Fruit fly (Drosophila melanogaster) whole organism, embryonic: Measurements from ENCODE around the gene CG13096.
A peak's percentile ranks its signal among the peaks of the same experiment; 100 is the strongest.

Source experiments
- BEAF-32 ChIP-seq: fragments of 200-800 bp; sonication (Bioruptor generic); optimal IDR thresholded peaks from 3 replicates; lab custom pipeline; 2017; ENCODE audit warnings: missing biosample characterization, missing genetic modification characterization, mild to moderate bottlenecking, moderate library complexity, missing genetic modification reagents
- C15 ChIP-seq: fragments of 200-800 bp; sonication (Bioruptor generic); IDR thresholded peaks from 3 replicates; pipeline ENCODE4 v1.3.6; 2022; ENCODE audit warnings: missing biosample characterization, missing genetic modification characterization
- CG1024 ChIP-seq: fragments of 200-800 bp; sonication (Bioruptor generic); IDR thresholded peaks from 2 replicates; pipeline ENCODE4 v1.3.6; 2022; ENCODE audit warnings: missing biosample characterization, missing genetic modification characterization
- CG10321 ChIP-seq: fragments of 200-800 bp; sonication (Bioruptor generic); IDR thresholded peaks from 2 replicates; pipeline ENCODE4 v1.3.6; 2022; ENCODE audit warnings: missing biosample characterization, missing genetic modification characterization
- CG10654 ChIP-seq: fragments of 200-800 bp; sonication (Bioruptor generic); optimal IDR thresholded peaks from 2 replicates; lab custom pipeline; 2016; ENCODE audit warnings: missing biosample characterization, missing genetic modification characterization
- CG11093 ChIP-seq: fragments of 200-800 bp; sonication (Bioruptor generic); IDR thresholded peaks from 3 replicates; pipeline ENCODE4 v1.3.6; 2022; ENCODE audit warnings: missing biosample characterization, missing genetic modification characterization
- CG11560 ChIP-seq: fragments of 200-800 bp; sonication (Bioruptor generic); IDR thresholded peaks from 3 replicates; pipeline ENCODE4 v1.3.6; 2022; ENCODE audit warnings: missing biosample characterization, missing genetic modification characterization
- CG12391 ChIP-seq: fragments of 200-800 bp; sonication (Bioruptor generic); optimal IDR thresholded peaks from 3 replicates; lab custom pipeline; 2018; ENCODE audit warnings: missing biosample characterization, mild to moderate bottlenecking, missing genetic modification characterization, moderate library complexity
- CG13424 ChIP-seq: fragments of 200-800 bp; sonication (Bioruptor generic); optimal IDR thresholded peaks from 2 replicates; lab custom pipeline; 2019; ENCODE audit warnings: missing biosample characterization, mild to moderate bottlenecking, missing genetic modification characterization, moderate library complexity
- CG13775 ChIP-seq: fragments of 200-800 bp; sonication (Bioruptor generic); optimal IDR thresholded peaks from 3 replicates; lab custom pipeline; 2017; ENCODE audit warnings: missing biosample characterization, mild to moderate bottlenecking, missing genetic modification characterization
- CG14441 ChIP-seq: fragments of 200-800 bp; sonication (Bioruptor generic); IDR thresholded peaks from 2 replicates; pipeline ENCODE4 v1.3.6; 2022; ENCODE audit warnings: missing biosample characterization, missing genetic modification characterization
- CG17328 ChIP-seq: fragments of 200-800 bp; sonication (Bioruptor generic); IDR thresholded peaks from 2 replicates; pipeline ENCODE4 v1.3.6; 2022; ENCODE audit warnings: missing biosample characterization, missing genetic modification characterization
- CG17568 ChIP-seq: fragments of 200-800 bp; sonication (Bioruptor generic); optimal IDR thresholded peaks from 2 replicates; lab custom pipeline; 2018; ENCODE audit warnings: missing biosample characterization, mild to moderate bottlenecking, missing genetic modification characterization, moderate library complexity
- CG31365 ChIP-seq: fragments of 200-800 bp; sonication (Bioruptor generic); optimal IDR thresholded peaks from 2 replicates; lab custom pipeline; 2018; ENCODE audit warnings: missing biosample characterization, mild to moderate bottlenecking, missing genetic modification characterization
- CG32772 ChIP-seq: fragments of 200-800 bp; sonication (Bioruptor generic); IDR thresholded peaks from 2 replicates; pipeline ENCODE4 v1.3.6; 2022; ENCODE audit warnings: missing biosample characterization, missing genetic modification characterization
- CG3281 ChIP-seq: fragments of 200-800 bp; sonication (Bioruptor generic); optimal IDR thresholded peaks from 3 replicates; lab custom pipeline; 2017; ENCODE audit warnings: missing biosample characterization, mild to moderate bottlenecking, missing genetic modification characterization
- CG4424 ChIP-seq: fragments of 200-800 bp; sonication (Bioruptor generic); optimal IDR thresholded peaks from 3 replicates; lab custom pipeline; 2016; ENCODE audit warnings: missing biosample characterization, missing genetic modification characterization
- CG4730 ChIP-seq: fragments of 200-800 bp; sonication (Bioruptor generic); IDR thresholded peaks from 2 replicates; pipeline ENCODE4 v1.3.6; 2022; ENCODE audit warnings: missing biosample characterization, missing genetic modification characterization
- CG5180 ChIP-seq: fragments of 200-800 bp; sonication (Bioruptor generic); optimal IDR thresholded peaks from 3 replicates; lab custom pipeline; 2017; ENCODE audit warnings: missing biosample characterization, missing genetic modification characterization, mild to moderate bottlenecking, moderate library complexity, missing genetic modification reagents
- CG6175 ChIP-seq: fragments of 200-800 bp; sonication (Bioruptor generic); IDR thresholded peaks from 3 replicates; pipeline ENCODE4 v1.3.6; 2022; ENCODE audit warnings: missing biosample characterization, missing genetic modification characterization
- CG6272 ChIP-seq: fragments of 200-800 bp; sonication (Bioruptor generic); IDR thresholded peaks from 2 replicates; pipeline ENCODE4 v1.3.6; 2022; ENCODE audit warnings: missing biosample characterization, missing genetic modification characterization
- CG8281 ChIP-seq: fragments of 200-800 bp; sonication (Bioruptor generic); optimal IDR thresholded peaks from 2 replicates; lab custom pipeline; 2018; ENCODE audit warnings: missing biosample characterization, mild to moderate bottlenecking, missing genetic modification characterization, moderate library complexity
- CG8478 ChIP-seq: fragments of >200 bp; optimal IDR thresholded peaks from 2 replicates; lab custom pipeline; 2018
- CG8924 ChIP-seq: fragments of 200-800 bp; optimal IDR thresholded peaks from 3 replicates; lab custom pipeline; 2019; ENCODE audit warnings: missing biosample characterization, mild to moderate bottlenecking, missing genetic modification characterization, moderate library complexity
- CHES-1-like ChIP-seq: fragments of 200-800 bp; sonication (Bioruptor generic); optimal IDR thresholded peaks from 2 replicates; lab custom pipeline; 2016; ENCODE audit warnings: missing biosample characterization, missing genetic modification characterization
- Chrac-16 ChIP-seq: fragments of 200-800 bp; sonication (Bioruptor generic); optimal IDR thresholded peaks from 3 replicates; lab custom pipeline; 2016; ENCODE audit warnings: missing biosample characterization, missing genetic modification characterization
- Deaf1 ChIP-seq: fragments of 200-800 bp; optimal IDR thresholded peaks from 3 replicates; lab custom pipeline; 2019; ENCODE audit warnings: missing biosample characterization, mild to moderate bottlenecking, missing genetic modification characterization, moderate library complexity
- Dek ChIP-seq: fragments of 200-800 bp; sonication (Bioruptor generic); optimal IDR thresholded peaks from 3 replicates; lab custom pipeline; 2019; ENCODE audit warnings: missing biosample characterization, mild to moderate bottlenecking, missing genetic modification characterization, moderate library complexity
- Fer1 ChIP-seq: fragments of 200-800 bp; sonication (Bioruptor generic); optimal IDR thresholded peaks from 2 replicates; lab custom pipeline; 2017; ENCODE audit warnings: missing biosample characterization, mild to moderate bottlenecking, missing genetic modification characterization
- Med ChIP-seq: fragments of 200-800 bp; sonication (Bioruptor generic); peaks from one replicate; lab custom pipeline; 2016; ENCODE audit warnings: missing biosample characterization, missing genetic modification characterization, mild to moderate bottlenecking, inconsistent platforms, moderate library complexity
- Rx ChIP-seq: fragments of 200-800 bp; sonication (Bioruptor generic); IDR thresholded peaks from 2 replicates; pipeline ENCODE4 v1.3.6; 2022; ENCODE audit warnings: missing biosample characterization, missing genetic modification characterization
- Scr ChIP-seq: fragments of 200-800 bp; sonication (Bioruptor generic); IDR thresholded peaks from 2 replicates; pipeline ENCODE4 v1.3.6; 2022; ENCODE audit warnings: missing biosample characterization, missing genetic modification characterization; ENCODE audit not compliant: partially characterized antibody
- Xbp1 ChIP-seq: fragments of 200-800 bp; sonication (Bioruptor generic); optimal IDR thresholded peaks from 3 replicates; lab custom pipeline; 2016; ENCODE audit warnings: missing biosample characterization, mild to moderate bottlenecking, missing genetic modification characterization
- bsh ChIP-seq, 2 experiments: fragments of 200-800 bp; sonication (Bioruptor generic); optimal IDR thresholded peaks; 2 replicates each; lab custom pipeline; 2017 to 2018; ENCODE audit warnings: mild to moderate bottlenecking in 2 of 2, missing biosample characterization in 2 of 2, missing genetic modification characterization in 2 of 2, moderate library complexity in 1 of 2
- chif ChIP-seq, 2 experiments: fragments of 200-800 bp; sonication (Bioruptor generic); optimal IDR thresholded peaks; 3 replicates each; lab custom pipeline; 2016; ENCODE audit warnings: missing biosample characterization in 2 of 2, missing genetic modification characterization in 2 of 2
- dan ChIP-seq: fragments of 200-800 bp; sonication (Bioruptor generic); IDR thresholded peaks from 2 replicates; pipeline ENCODE4 v1.3.6; 2022; ENCODE audit warnings: missing biosample characterization, missing genetic modification characterization
- dati ChIP-seq: fragments of 200-800 bp; sonication (Bioruptor generic); IDR thresholded peaks from 2 replicates; pipeline ENCODE4 v1.3.6; 2022; ENCODE audit warnings: missing biosample characterization, missing genetic modification characterization
- disco-r ChIP-seq: fragments of 200-800 bp; sonication (Bioruptor generic); optimal IDR thresholded peaks from 2 replicates; lab custom pipeline; 2016; ENCODE audit warnings: missing biosample characterization, missing genetic modification characterization
- ftz-f1 ChIP-seq: fragments of 200-800 bp; sonication (Bioruptor generic); optimal IDR thresholded peaks from 2 replicates; lab custom pipeline; 2016; ENCODE audit warnings: missing biosample characterization, missing genetic modification characterization
- gcm ChIP-seq: fragments of 200-800 bp; sonication (Bioruptor generic); optimal IDR thresholded peaks from 2 replicates; lab custom pipeline; 2019; ENCODE audit warnings: missing biosample characterization, mild to moderate bottlenecking, missing genetic modification characterization, moderate library complexity
- ham ChIP-seq: fragments of 200-800 bp; sonication (Bioruptor generic); IDR thresholded peaks from 2 replicates; pipeline ENCODE4 v1.3.6; 2022; ENCODE audit warnings: missing biosample characterization, missing genetic modification characterization
- hkb ChIP-seq, 2 experiments: fragments of 200-800 bp in 1 of 2; fragments of >200 bp in 1 of 2; sonication (Bioruptor generic) in 1 of 2; IDR thresholded peaks in 1 of 2; optimal IDR thresholded peaks in 1 of 2; 2 replicates each; pipeline versions ENCODE4 v1.3.6 to Lab custom; 2017 to 2022; ENCODE audit warnings: missing biosample characterization in 1 of 2, missing genetic modification characterization in 1 of 2
- ken ChIP-seq: fragments of 200-800 bp; sonication (Bioruptor generic); IDR thresholded peaks from 3 replicates; pipeline ENCODE4 v1.3.6; 2022; ENCODE audit warnings: missing biosample characterization, missing genetic modification characterization
- lola ChIP-seq, 3 experiments: fragments of >200 bp in 2 of 3; fragments of 200-800 bp in 1 of 3; sonication (Bioruptor generic) in 1 of 3; optimal IDR thresholded peaks; 2 replicates each; lab custom pipeline; 2017 to 2019; ENCODE audit warnings: missing biosample characterization in 3 of 3, missing genetic modification characterization in 3 of 3, mild to moderate bottlenecking in 1 of 3, moderate library complexity in 1 of 3
- luna ChIP-seq: fragments of 200-800 bp; sonication (Bioruptor generic); optimal IDR thresholded peaks from 2 replicates; lab custom pipeline; 2016; ENCODE audit warnings: missing biosample characterization, missing genetic modification characterization
- mam ChIP-seq: fragments of 200-800 bp; sonication (Bioruptor generic); optimal IDR thresholded peaks from 3 replicates; lab custom pipeline; 2016; ENCODE audit warnings: missing biosample characterization, missing genetic modification characterization
- sim ChIP-seq: fragments of 200-800 bp; sonication (Bioruptor generic); IDR thresholded peaks from 2 replicates; pipeline ENCODE4 v1.3.6; 2022; ENCODE audit warnings: missing biosample characterization, missing genetic modification characterization
- so ChIP-seq: fragments of 200-800 bp; sonication (Bioruptor generic); IDR thresholded peaks from 3 replicates; pipeline ENCODE4 v1.3.6; 2022; ENCODE audit warnings: missing biosample characterization, missing genetic modification characterization
- sqz ChIP-seq: fragments of 200-800 bp; sonication (Bioruptor generic); optimal IDR thresholded peaks from 3 replicates; lab custom pipeline; 2018; ENCODE audit warnings: missing biosample characterization, mild to moderate bottlenecking, missing genetic modification characterization
- stwl ChIP-seq: fragments of 200-800 bp; sonication (Bioruptor generic); optimal IDR thresholded peaks from 3 replicates; lab custom pipeline; 2018; ENCODE audit warnings: missing biosample characterization, mild to moderate bottlenecking, missing genetic modification characterization, moderate library complexity
- ttk ChIP-seq: fragments of 200-800 bp; sonication (Bioruptor generic); IDR thresholded peaks from 2 replicates; pipeline ENCODE4 v2.1.2; 2022; ENCODE audit warnings: missing biosample characterization, missing genetic modification characterization
- unc-4 ChIP-seq: fragments of 200-800 bp; sonication (Bioruptor generic); IDR thresholded peaks from 2 replicates; pipeline ENCODE4 v1.3.6; 2022; ENCODE audit warnings: missing biosample characterization, missing genetic modification characterization; ENCODE audit not compliant: partially characterized antibody

CG13096 gene

dm6 chr2L:8511723-8512122, at the start of gene CG13096 (continued):
- TF ChIP-seq bsh (GFP tag; optimal IDR thresholded peaks at IDR 0.05; lab: Kevin White, UChicago) (no peak), lola (GFP tag; optimal IDR thresholded peaks at IDR 0.05; lab: Kevin White, UChicago) (peak in 1 of 3 experiments; percentile 3), mam (peak; percentile 41), CG3281 (GFP tag; lab: Kevin White, UChicago) (no peak), CG11093 (GFP tag; lab: Robert Waterston, UW) (no peak), luna (GFP tag; lab: Kevin White, UChicago) (no peak), BEAF-32 (GFP tag; lab: Kevin White, UChicago) (peak; percentile 99), CG4730 (GFP tag; lab: Robert Waterston, UW) (no peak), CG8478 (lab: Kevin White, UChicago) (no peak), Dek (tag; lab: Kevin White, UChicago) (peak; percentile 52), CG8281 (no peak), CHES-1-like (peak; percentile 51), CG5180 (no peak), sqz (no peak), CG10321 (no peak), CG8924 (tag; lab: Kevin White, UChicago) (peak; percentile 6), dan (GFP tag; lab: Robert Waterston, UW) (no peak), so (GFP tag; lab: Robert Waterston, UW) (no peak), Deaf1 (peak; percentile 22), unc-4 (GFP tag; lab: Robert Waterston, UW) (peak; percentile 99), CG17328 (GFP tag; lab: Robert Waterston, UW) (no peak), CG17568 (no peak), stwl (tag; lab: Kevin White, UChicago) (peak; percentile 84), CG1024 (GFP tag; lab: Robert Waterston, UW) (no peak), CG31365 (no peak), Chrac-16 (no peak), ftz-f1 (GFP tag; lab: Kevin White, UChicago) (peak; percentile 66), Med (no peak), dati (no peak), CG11560 (tag; lab: Robert Waterston, UW) (peak; percentile 58; the same call in 1 of the 3 replicates), C15 (no peak), sim (GFP tag; lab: Robert Waterston, UW) (no peak), CG13424 (tag; lab: Kevin White, UChicago) (peak; percentile 24), Xbp1 (peak; percentile 49), Rx (GFP tag; lab: Robert Waterston, UW) (no peak), ttk (GFP tag; lab: Robert Waterston, UW) (no peak), ken (GFP tag; lab: Robert Waterston, UW) (no peak), CG6272 (peak; percentile 22; the same call in 1 of the 2 replicates), gcm (GFP tag; lab: Kevin White, UChicago) (no peak), CG4424 (GFP tag; lab: Kevin White, UChicago) (peak; percentile 45), CG14441 (GFP tag; lab: Robert Waterston, UW) (no peak), Fer1 (no peak), chif (GFP tag; optimal IDR thresholded peaks at IDR 0.05; lab: Kevin White, UChicago) (no peak), CG10654 (GFP tag; lab: Kevin White, UChicago) (no peak), ham (no peak), CG13775 (GFP tag; lab: Kevin White, UChicago) (no peak), CG6175 (GFP tag; lab: Robert Waterston, UW) (no peak), CG32772 (no peak), Scr (peak; percentile 97), hkb (optimal IDR thresholded peaks at IDR 0.05; lab: Kevin White, UChicago) (no peak), hkb (GFP tag; IDR thresholded peaks at IDR 0.05; lab: Robert Waterston, UW) (no peak), CG12391 (tag; lab: Kevin White, UChicago) (peak; percentile 44), disco-r (GFP tag; lab: Kevin White, UChicago) (no peak)
